Worm (Caenorhabditis elegans) whole organism, L1 larva: ENCODE data around the gene pigs-1.
A peak's percentile ranks its signal among the peaks of the same experiment; 100 is the strongest.

Experiments used
- alr-1 ChIP-seq: fragments of 200-800 bp; sonication (Bioruptor generic); optimal IDR thresholded peaks from 2 replicates; lab custom pipeline; 2018; ENCODE audit warnings: borderline replicate concordance, mild to moderate bottlenecking, missing genetic modification characterization, missing compliant biosample characterization
- blmp-1 ChIP-seq: fragments of 150-350 bp; optimal IDR thresholded peaks from 2 replicates; lab custom pipeline; 2014; ENCODE audit warnings: missing biosample characterization, missing genetic modification characterization
- ceh-63 ChIP-seq: fragments of 200-800 bp; sonication (Bioruptor generic); optimal IDR thresholded peaks from 2 replicates; lab custom pipeline; 2018; ENCODE audit warnings: mild to moderate bottlenecking, missing genetic modification characterization, missing compliant biosample characterization
- ceh-82 ChIP-seq, 3 experiments: fragments of 150-350 bp in 1 of 3; sonication (generic microtip) in 2 of 3; optimal IDR thresholded peaks; 2 replicates each; lab custom pipeline; 2014 to 2017; ENCODE audit warnings: missing biosample characterization in 3 of 3, missing genetic modification characterization in 3 of 3
- ceh-88 ChIP-seq: fragments of 200-800 bp; sonication (Bioruptor generic); IDR thresholded peaks from 2 replicates; pipeline ENCODE4 v1.3.6; 2022; ENCODE audit warnings: missing genetic modification characterization, missing compliant biosample characterization
- ces-1 ChIP-seq: fragments of 150-350 bp; optimal IDR thresholded peaks from 2 replicates; lab custom pipeline; 2014; ENCODE audit warnings: missing biosample characterization, missing genetic modification reagents, missing genetic modification characterization
- mdl-1 ChIP-seq, 2 experiments: fragments of 150-350 bp; optimal IDR thresholded peaks; 2 replicates each; lab custom pipeline; 2014 to 2017; ENCODE audit warnings: missing biosample characterization in 2 of 2, missing genetic modification characterization in 2 of 2, inconsistent platforms in 1 of 2
- mep-1 ChIP-seq: fragments of 150-350 bp; optimal IDR thresholded peaks from 2 replicates; lab custom pipeline; 2014; ENCODE audit warnings: missing biosample characterization, missing genetic modification characterization
- nhr-76 ChIP-seq: sonication (generic microtip); optimal IDR thresholded peaks from 2 replicates; lab custom pipeline; 2017; ENCODE audit warnings: missing biosample characterization, missing genetic modification characterization
- rnt-1 ChIP-seq: sonication (generic microtip); optimal IDR thresholded peaks from 2 replicates; lab custom pipeline; 2016; ENCODE audit warnings: mild to moderate bottlenecking, missing genetic modification characterization, moderate library complexity, missing compliant biosample characterization
- sup-37 ChIP-seq: fragments of 200-800 bp; sonication (Bioruptor generic); optimal IDR thresholded peaks from 2 replicates; lab custom pipeline; 2018; ENCODE audit warnings: mild to moderate bottlenecking, missing genetic modification characterization, missing compliant biosample characterization
- unc-62 ChIP-seq: fragments of 150-350 bp; optimal IDR thresholded peaks from 2 replicates; lab custom pipeline; 2014; ENCODE audit warnings: missing biosample characterization, missing genetic modification reagents, missing genetic modification characterization

DNA sequence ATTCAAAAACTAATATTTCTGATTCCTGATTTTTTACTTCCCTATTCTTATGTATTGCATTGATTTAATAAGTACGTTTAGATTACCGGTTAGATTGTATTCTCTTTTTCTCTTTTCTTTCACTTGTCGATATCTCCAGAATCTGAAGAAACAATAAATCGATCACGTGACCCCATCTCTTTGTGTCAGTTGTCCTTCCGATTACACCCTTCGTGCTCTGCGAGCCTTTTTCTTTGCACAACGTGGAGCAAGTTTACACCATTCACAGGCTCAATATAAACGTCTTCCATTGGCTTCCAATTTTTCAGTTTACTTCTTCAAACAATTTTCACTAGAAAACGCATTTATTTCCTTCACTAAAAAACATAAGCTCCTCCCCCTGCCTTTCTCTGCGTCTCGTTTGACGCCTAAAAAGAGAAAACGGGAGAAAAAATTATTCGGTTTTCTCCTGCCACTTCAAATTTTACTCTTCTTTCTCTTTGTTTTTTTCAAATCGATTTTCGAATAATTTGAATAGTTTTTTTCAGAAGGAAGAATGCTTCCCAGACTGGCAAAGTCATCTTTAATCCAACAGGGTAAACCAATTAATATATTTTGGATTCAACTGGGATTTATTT is 31.4 kb upstream of the pigs-1 start, which contains the start of gene gta-1:
- no peak for TF ChIP-seq unc-62
- no peak for TF ChIP-seq ces-1
- no peak for TF ChIP-seq ceh-88
- no peak for TF ChIP-seq ceh-82 (tag; optimal IDR thresholded peaks at IDR 0.05; lab: Kevin White, UChicago)
- TF ChIP-seq alr-1 (tag; lab: Kevin White, UChicago), result no peak
- peak in 1 of 2 experiments; percentile 52 for TF ChIP-seq mdl-1 (tag; optimal IDR thresholded peaks at IDR 0.05; lab: Kevin White, UChicago)
- peak; percentile 93 for TF ChIP-seq blmp-1
- TF ChIP-seq nhr-76 (tag; lab: Kevin White, UChicago), result no peak
- peak; percentile 66 for TF ChIP-seq rnt-1
- TF ChIP-seq sup-37 (GFP tag; lab: Kevin White, UChicago), result no peak
- TF ChIP-seq mep-1, result peak; percentile 11
- no peak for TF ChIP-seq ceh-63
